Fruit fly (Drosophila melanogaster) whole organism, embryonic: ENCODE measurements around the gene CG10068.

Experiments used
- Atf-2 ChIP-seq: fragments of 200-800 bp; sonication (Bioruptor generic); optimal IDR thresholded peaks from 2 replicates; lab custom pipeline; 2016; ENCODE audit warnings: missing biosample characterization, missing genetic modification characterization
- CG15269 ChIP-seq: fragments of 200-800 bp; sonication (Bioruptor generic); optimal IDR thresholded peaks from 2 replicates; lab custom pipeline; 2018; ENCODE audit warnings: missing biosample characterization, mild to moderate bottlenecking, missing genetic modification characterization, moderate library complexity
- CG15696 ChIP-seq: fragments of 200-800 bp; sonication (Bioruptor generic); optimal IDR thresholded peaks from 2 replicates; lab custom pipeline; 2019; ENCODE audit warnings: missing biosample characterization, mild to moderate bottlenecking, missing genetic modification characterization, moderate library complexity
- CG17568 ChIP-seq: fragments of 200-800 bp; sonication (Bioruptor generic); optimal IDR thresholded peaks from 2 replicates; lab custom pipeline; 2018; ENCODE audit warnings: missing biosample characterization, mild to moderate bottlenecking, missing genetic modification characterization, moderate library complexity
- CG1832 ChIP-seq: fragments of 200-800 bp; sonication (Bioruptor generic); optimal IDR thresholded peaks from 2 replicates; lab custom pipeline; 2017; ENCODE audit warnings: missing biosample characterization, mild to moderate bottlenecking, missing genetic modification characterization, inconsistent platforms
- CG30020 ChIP-seq: fragments of 200-800 bp; optimal IDR thresholded peaks from 2 replicates; lab custom pipeline; 2019; ENCODE audit warnings: missing biosample characterization, mild to moderate bottlenecking, missing genetic modification characterization, moderate library complexity
- CG30403 ChIP-seq: fragments of 200-800 bp; sonication (Bioruptor generic); optimal IDR thresholded peaks from 3 replicates; lab custom pipeline; 2016; ENCODE audit warnings: missing biosample characterization, missing genetic modification characterization
- CG3163 ChIP-seq: fragments of 200-800 bp; sonication (Bioruptor generic); optimal IDR thresholded peaks from 3 replicates; lab custom pipeline; 2016; ENCODE audit warnings: missing biosample characterization, missing genetic modification characterization
- CG32532 ChIP-seq: fragments of 200-800 bp; sonication (Bioruptor generic); IDR thresholded peaks from 2 replicates; pipeline ENCODE4 v1.3.6; 2022; ENCODE audit warnings: missing biosample characterization, missing genetic modification characterization
- CG32772 ChIP-seq: fragments of 200-800 bp; sonication (Bioruptor generic); IDR thresholded peaks from 2 replicates; pipeline ENCODE4 v1.3.6; 2022; ENCODE audit warnings: missing biosample characterization, missing genetic modification characterization
- CG3838 ChIP-seq: fragments of 200-800 bp; sonication (Bioruptor generic); optimal IDR thresholded peaks from 3 replicates; lab custom pipeline; 2016; ENCODE audit warnings: missing biosample characterization, missing genetic modification characterization
- CG5180 ChIP-seq: fragments of 200-800 bp; sonication (Bioruptor generic); optimal IDR thresholded peaks from 3 replicates; lab custom pipeline; 2017; ENCODE audit warnings: missing biosample characterization, missing genetic modification characterization, mild to moderate bottlenecking, moderate library complexity, missing genetic modification reagents
- CG7271 ChIP-seq: fragments of 200-800 bp; sonication (Bioruptor generic); optimal IDR thresholded peaks from 2 replicates; lab custom pipeline; 2018; ENCODE audit warnings: missing biosample characterization, mild to moderate bottlenecking, missing genetic modification characterization, moderate library complexity
- CG8388 ChIP-seq: fragments of 200-800 bp; sonication (Bioruptor generic); optimal IDR thresholded peaks from 2 replicates; lab custom pipeline; 2019; ENCODE audit warnings: missing biosample characterization, mild to moderate bottlenecking, missing genetic modification characterization, moderate library complexity
- CG8924 ChIP-seq: fragments of 200-800 bp; optimal IDR thresholded peaks from 3 replicates; lab custom pipeline; 2019; ENCODE audit warnings: missing biosample characterization, mild to moderate bottlenecking, missing genetic modification characterization, moderate library complexity
- CG9727 ChIP-seq: fragments of 200-800 bp; sonication (Bioruptor generic); optimal IDR thresholded peaks from 3 replicates; lab custom pipeline; 2017; ENCODE audit warnings: missing biosample characterization, mild to moderate bottlenecking, missing genetic modification characterization
- CoRest ChIP-seq: fragments of 200-800 bp; sonication (Bioruptor generic); optimal IDR thresholded peaks from 3 replicates; lab custom pipeline; 2018; ENCODE audit warnings: missing biosample characterization, mild to moderate bottlenecking, missing genetic modification characterization, moderate library complexity
- Dip2 ChIP-seq: fragments of 200-800 bp; sonication (Bioruptor generic); IDR thresholded peaks from 2 replicates; pipeline ENCODE4 v1.3.6; 2022; ENCODE audit warnings: missing biosample characterization, missing genetic modification characterization
- Dll ChIP-seq: fragments of 200-800 bp; sonication (Bioruptor generic); IDR thresholded peaks from 4 replicates; pipeline ENCODE4 v1.3.6; 2022; ENCODE audit warnings: missing biosample characterization, missing genetic modification characterization; ENCODE audit not compliant: partially characterized antibody
- Drgx ChIP-seq: fragments of 200-800 bp; sonication (Bioruptor generic); IDR thresholded peaks from 2 replicates; pipeline ENCODE4 v1.3.6; 2022; ENCODE audit warnings: missing biosample characterization, missing genetic modification characterization
- HLHmδ ChIP-seq: fragments of 200-800 bp; sonication (Bioruptor generic); optimal IDR thresholded peaks from 2 replicates; lab custom pipeline; 2018; ENCODE audit warnings: missing biosample characterization, mild to moderate bottlenecking, missing genetic modification characterization, moderate library complexity
- Hsf ChIP-seq: fragments of 200-800 bp; sonication (Bioruptor generic); optimal IDR thresholded peaks from 3 replicates; lab custom pipeline; 2016; ENCODE audit warnings: missing biosample characterization, missing genetic modification characterization
- Neu2 ChIP-seq: fragments of 200-800 bp; sonication (Bioruptor generic); optimal IDR thresholded peaks from 3 replicates; lab custom pipeline; 2016; ENCODE audit warnings: missing biosample characterization, missing genetic modification characterization, borderline replicate concordance
- PHDP ChIP-seq: fragments of 200-800 bp; sonication (Bioruptor generic); optimal IDR thresholded peaks from 3 replicates; lab custom pipeline; 2018; ENCODE audit warnings: missing biosample characterization, mild to moderate bottlenecking, missing genetic modification characterization, moderate library complexity
- Sox102F ChIP-seq: fragments of 200-800 bp; sonication (Bioruptor generic); optimal IDR thresholded peaks from 2 replicates; lab custom pipeline; 2018; ENCODE audit warnings: missing biosample characterization, mild to moderate bottlenecking, missing genetic modification characterization, moderate library complexity
- Taf1 ChIP-seq: fragments of 200-800 bp; sonication (Bioruptor generic); IDR thresholded peaks from 2 replicates; pipeline ENCODE4 v1.3.6; 2022; ENCODE audit warnings: missing biosample characterization, missing genetic modification characterization
- Trl ChIP-seq, 3 experiments: fragments of >200 bp in 2 of 3; fragments of 200-800 bp in 1 of 3; sonication (Bioruptor generic) in 1 of 3; optimal IDR thresholded peaks; 2 replicates in 1 of 3; 3 replicates in 2 of 3; lab custom pipeline; 2016 to 2017; ENCODE audit warnings: missing biosample characterization in 1 of 3, missing genetic modification characterization in 1 of 3
- ac ChIP-seq: fragments of 200-800 bp; sonication (Bioruptor generic); optimal IDR thresholded peaks from 3 replicates; lab custom pipeline; 2017; ENCODE audit warnings: missing biosample characterization, mild to moderate bottlenecking, missing genetic modification characterization
- aop ChIP-seq: fragments of 200-800 bp; sonication (Bioruptor generic); IDR thresholded peaks from 2 replicates; pipeline ENCODE4 v1.3.6; 2022; ENCODE audit warnings: missing biosample characterization, missing genetic modification characterization
- ara ChIP-seq: fragments of 200-800 bp; sonication (Bioruptor generic); IDR thresholded peaks from 2 replicates; pipeline ENCODE4 v1.3.6; 2022; ENCODE audit warnings: missing biosample characterization, missing genetic modification characterization
- btn ChIP-seq: fragments of 200-800 bp; sonication (Bioruptor generic); optimal IDR thresholded peaks from 2 replicates; lab custom pipeline; 2016; ENCODE audit warnings: missing biosample characterization, missing genetic modification characterization
- cato ChIP-seq: fragments of 200-800 bp; sonication (Bioruptor generic); optimal IDR thresholded peaks from 2 replicates; lab custom pipeline; 2016; ENCODE audit warnings: missing biosample characterization, missing genetic modification characterization, borderline replicate concordance
- dmrt11E ChIP-seq: fragments of 200-800 bp; sonication (Bioruptor generic); optimal IDR thresholded peaks from 3 replicates; lab custom pipeline; 2018; ENCODE audit warnings: missing biosample characterization, mild to moderate bottlenecking, missing genetic modification characterization, moderate library complexity
- en ChIP-seq: fragments of 200-800 bp; sonication (Bioruptor generic); optimal IDR thresholded peaks from 2 replicates; lab custom pipeline; 2016; ENCODE audit warnings: missing biosample characterization, missing genetic modification characterization
- ewg ChIP-seq: fragments of 200-800 bp; sonication (Bioruptor generic); optimal IDR thresholded peaks from 3 replicates; lab custom pipeline; 2017; ENCODE audit warnings: mild to moderate bottlenecking, missing biosample characterization, missing genetic modification reagents, missing genetic modification characterization
- fd102C ChIP-seq: fragments of 200-800 bp; sonication (Bioruptor generic); optimal IDR thresholded peaks from 2 replicates; lab custom pipeline; 2018; ENCODE audit warnings: missing biosample characterization, mild to moderate bottlenecking, missing genetic modification characterization, moderate library complexity
- grau ChIP-seq: fragments of 200-800 bp; optimal IDR thresholded peaks from 3 replicates; lab custom pipeline; 2019; ENCODE audit warnings: missing biosample characterization, mild to moderate bottlenecking, missing genetic modification characterization, moderate library complexity
- ind ChIP-seq: fragments of 200-800 bp; sonication (Bioruptor generic); optimal IDR thresholded peaks from 3 replicates; lab custom pipeline; 2016; ENCODE audit warnings: missing biosample characterization, missing genetic modification characterization
- lov ChIP-seq, 2 experiments: fragments of 200-800 bp in 1 of 2; fragments of >200 bp in 1 of 2; sonication (Bioruptor generic) in 1 of 2; IDR thresholded peaks in 1 of 2; optimal IDR thresholded peaks in 1 of 2; 2 replicates in 1 of 2; 3 replicates in 1 of 2; pipeline versions ENCODE4 v1.3.6 to Lab custom; 2017 to 2022; ENCODE audit warnings: missing biosample characterization in 1 of 2, missing genetic modification characterization in 1 of 2
- nerfin-1 ChIP-seq: fragments of 200-800 bp; sonication (Bioruptor generic); optimal IDR thresholded peaks from 3 replicates; lab custom pipeline; 2019; ENCODE audit warnings: missing biosample characterization, mild to moderate bottlenecking, missing genetic modification characterization, moderate library complexity
- prd ChIP-seq, 3 experiments: fragments of >200 bp in 2 of 3; fragments of 200-800 bp in 1 of 3; sonication (Bioruptor generic) in 1 of 3; optimal IDR thresholded peaks in 2 of 3; IDR thresholded peaks in 1 of 3; 2 replicates in 2 of 3; 3 replicates in 1 of 3; pipeline versions ENCODE4 v1.3.6 to Lab custom; 2017 to 2022; ENCODE audit warnings: missing biosample characterization in 1 of 3, missing genetic modification characterization in 1 of 3
- run ChIP-seq: fragments of 200-800 bp; sonication (Bioruptor generic); optimal IDR thresholded peaks from 3 replicates; lab custom pipeline; 2018; ENCODE audit warnings: missing biosample characterization, mild to moderate bottlenecking, missing genetic modification characterization
- ttk ChIP-seq: fragments of 200-800 bp; sonication (Bioruptor generic); IDR thresholded peaks from 2 replicates; pipeline ENCODE4 v2.1.2; 2022; ENCODE audit warnings: missing biosample characterization, missing genetic modification characterization
- unpg ChIP-seq: fragments of 200-800 bp; sonication (Bioruptor generic); optimal IDR thresholded peaks from 3 replicates; lab custom pipeline; 2018; ENCODE audit warnings: missing biosample characterization, mild to moderate bottlenecking, missing genetic modification characterization, moderate library complexity
- usp ChIP-seq: fragments of >200 bp; optimal IDR thresholded peaks from 2 replicates; lab custom pipeline; 2017; ENCODE audit warnings: missing biosample characterization, missing genetic modification characterization
- vvl ChIP-seq: fragments of 200-800 bp; sonication (Bioruptor generic); IDR thresholded peaks from 2 replicates; pipeline ENCODE4 v1.3.6; 2022; ENCODE audit warnings: missing biosample characterization, missing genetic modification characterization

Gene CG10068

dm6 chr3R:7102853-7103833 lies 24.7 kb downstream of the CG10068 start (continued):
- TF ChIP-seq Atf-2 (GFP tag; lab: Kevin White, UChicago): no peak
- TF ChIP-seq CG8924 (tag; lab: Kevin White, UChicago): peak; percentile 33
- TF ChIP-seq CG7271 (tag; lab: Kevin White, UChicago): no peak
- TF ChIP-seq ttk (GFP tag; lab: Robert Waterston, UW): peak; percentile 53; the same call in 1 of the 2 replicates
- TF ChIP-seq run (tag; lab: Kevin White, UChicago): no peak
- TF ChIP-seq CG15696 (tag; lab: Kevin White, UChicago): no peak
- no peak for TF ChIP-seq Dip2 (GFP tag; lab: Robert Waterston, UW)
- TF ChIP-seq nerfin-1 (tag; lab: Kevin White, UChicago): peak; percentile 7
- no peak for TF ChIP-seq btn
- no peak for TF ChIP-seq dmrt11E (tag; lab: Kevin White, UChicago)
- TF ChIP-seq Neu2 (GFP tag; lab: Kevin White, UChicago): no peak
- TF ChIP-seq lov (optimal IDR thresholded peaks at IDR 0.05; lab: Kevin White, UChicago): no peak
- no peak for TF ChIP-seq lov (GFP tag; IDR thresholded peaks at IDR 0.05; lab: Robert Waterston, UW)
- TF ChIP-seq prd (optimal IDR thresholded peaks at IDR 0.05; lab: Kevin White, UChicago): no peak
- no peak for TF ChIP-seq prd (GFP tag; IDR thresholded peaks at IDR 0.05; lab: Robert Waterston, UW)
- TF ChIP-seq CG30403: no peak
- no peak for TF ChIP-seq CG30020
- TF ChIP-seq ewg (GFP tag; lab: Kevin White, UChicago): peak; percentile 44
- no peak for TF ChIP-seq fd102C (GFP tag; lab: Kevin White, UChicago)
- TF ChIP-seq aop: no peak
- TF ChIP-seq en (GFP tag; lab: Kevin White, UChicago): no peak
- no peak for TF ChIP-seq usp (GFP tag; lab: Kevin White, UChicago)
- TF ChIP-seq CoRest: no peak
- peak; percentile 41; the same call in 2 of the 4 replicates for TF ChIP-seq Dll
- no peak for TF ChIP-seq ac (GFP tag; lab: Kevin White, UChicago)
- TF ChIP-seq Trl (optimal IDR thresholded peaks at IDR 0.05; lab: Kevin White, UChicago): peak; percentile 88 to 100
- no peak for TF ChIP-seq Trl (GFP tag; optimal IDR thresholded peaks at IDR 0.05; lab: Kevin White, UChicago)
- TF ChIP-seq CG15269 (tag; lab: Kevin White, UChicago): no peak
- no peak for TF ChIP-seq cato (GFP tag; lab: Kevin White, UChicago)
- no peak for TF ChIP-seq CG9727 (GFP tag; lab: Kevin White, UChicago)
- no peak for TF ChIP-seq ind (GFP tag; lab: Kevin White, UChicago)
- TF ChIP-seq vvl (GFP tag; lab: Robert Waterston, UW): peak; percentile 58; the same call in 1 of the 2 replicates
- TF ChIP-seq CG3838 (GFP tag; lab: Kevin White, UChicago): peak; percentile 1
- no peak for TF ChIP-seq PHDP (tag; lab: Kevin White, UChicago)
- TF ChIP-seq CG1832 (GFP tag; lab: Kevin White, UChicago): no peak
- no peak for TF ChIP-seq Taf1 (GFP tag; lab: Robert Waterston, UW)
- no peak for TF ChIP-seq unpg
- 0 out of 2 replicates have a peak, but pooled peaks have one; percentile 16 for TF ChIP-seq Drgx (GFP tag; lab: Robert Waterston, UW)
- no peak for TF ChIP-seq CG8388
- no peak for TF ChIP-seq Hsf (GFP tag; lab: Kevin White, UChicago)
- TF ChIP-seq HLHmδ (GFP tag; lab: Kevin White, UChicago): peak; percentile 50
- no peak for TF ChIP-seq CG17568 (GFP tag; lab: Kevin White, UChicago)
- TF ChIP-seq Sox102F (GFP tag; lab: Kevin White, UChicago): no peak
- peak; percentile 75 for TF ChIP-seq CG5180
- no peak for TF ChIP-seq ara (GFP tag; lab: Robert Waterston, UW)
- 0 out of 2 replicates have a peak, but pooled peaks have one; percentile 21 for TF ChIP-seq CG32532
- TF ChIP-seq CG32772 (GFP tag; lab: Robert Waterston, UW): no peak
- no peak for TF ChIP-seq grau (tag; lab: Kevin White, UChicago)
- TF ChIP-seq CG3163: peak; percentile 17
